Worm (Caenorhabditis elegans): Measurements from ENCODE around the gene C14A6.5.

Gene C14A6.5

ce11 chrV:18115054-18115453 lies 49.6 kb downstream of the C14A6.5 start:
- peak; percentile 45 for TF ChIP-seq unc-55 (GFP tag; optimal IDR thresholded peaks at IDR 0.05)

Data from whole organism, L2 larva.